Worm (Caenorhabditis elegans) whole organism, L4 larva: ENCODE measurements around the gene C05B5.12.

Source experiments
- D1046.2 ChIP-seq: fragments of 200-800 bp; sonication (Bioruptor generic); IDR thresholded peaks from 2 replicates; pipeline ENCODE4 v1.3.6; 2022; ENCODE audit warnings: missing genetic modification characterization, missing compliant biosample characterization
- ces-1 ChIP-seq: fragments of 150-350 bp; sonication (generic microtip); optimal IDR thresholded peaks from 4 replicates; lab custom pipeline; 2014; ENCODE audit warnings: missing biosample characterization, missing genetic modification reagents, missing genetic modification characterization
- lin-39 ChIP-seq: fragments of 150-350 bp; optimal IDR thresholded peaks from 2 replicates; lab custom pipeline; 2014; ENCODE audit warnings: missing biosample characterization, missing genetic modification reagents, missing genetic modification characterization
- lsy-2 ChIP-seq, 2 experiments: fragments of 150-350 bp in 1 of 2; sonication (generic microtip) in 1 of 2; optimal IDR thresholded peaks; 2 replicates each; lab custom pipeline; 2014 to 2017; ENCODE audit warnings: missing biosample characterization in 2 of 2, missing genetic modification characterization in 2 of 2
- mxl-3 ChIP-seq: fragments of 200-800 bp; sonication (Bioruptor generic); optimal IDR thresholded peaks from 2 replicates; lab custom pipeline; 2018; ENCODE audit warnings: mild to moderate bottlenecking, missing genetic modification characterization, missing compliant biosample characterization
- nhr-28 ChIP-seq: fragments of 150-350 bp; optimal IDR thresholded peaks from 2 replicates; lab custom pipeline; 2014; ENCODE audit warnings: missing biosample characterization, missing genetic modification characterization
- nhr-48 ChIP-seq: sonication (generic microtip); optimal IDR thresholded peaks from 2 replicates; lab custom pipeline; 2016; ENCODE audit warnings: mild to moderate bottlenecking, missing genetic modification characterization, missing compliant biosample characterization
- tag-97 ChIP-seq: fragments of 200-800 bp; sonication (Bioruptor generic); IDR thresholded peaks from 2 replicates; pipeline ENCODE4 v1.3.6; 2022; ENCODE audit warnings: missing genetic modification characterization, missing compliant biosample characterization

DNA sequence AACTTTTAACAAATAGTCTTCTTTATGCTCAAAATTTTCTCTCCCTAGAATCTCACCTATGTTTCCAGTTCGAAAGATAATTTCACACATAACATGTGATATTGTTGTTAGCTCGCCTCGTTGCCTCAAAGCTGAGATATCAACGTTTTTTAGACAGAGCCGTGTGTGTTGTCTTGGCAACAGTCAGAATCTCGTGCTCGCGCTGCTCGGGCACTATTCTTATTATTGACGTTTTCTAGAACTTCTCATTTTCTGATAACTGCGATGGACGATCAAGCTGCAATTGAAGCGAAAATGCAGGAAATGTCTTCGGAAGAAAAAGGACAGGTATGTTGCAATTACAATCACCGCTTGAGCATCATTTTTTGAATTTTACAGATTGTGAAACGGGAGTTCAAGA lies 48.6 kb downstream of the C05B5.12 start, which contains the start of gene xbx-3:
- TF ChIP-seq nhr-28 (tag; lab: Kevin White, UChicago) (no peak), tag-97 (GFP tag; lab: Robert Waterston, UW) (no peak), nhr-48 (tag; lab: Kevin White, UChicago) (no peak), ces-1 (GFP tag; lab: Kevin White, UChicago) (no peak), D1046.2 (GFP tag; lab: Robert Waterston, UW) (no peak), lsy-2 (tag; optimal IDR thresholded peaks at IDR 0.05; lab: Kevin White, UChicago) (no peak), mxl-3 (no peak), lin-39 (tag; lab: Kevin White, UChicago) (no peak)
